Fruit fly (Drosophila melanogaster): ENCODE data around the gene CG6204.

The CG6204 gene

DNA sequence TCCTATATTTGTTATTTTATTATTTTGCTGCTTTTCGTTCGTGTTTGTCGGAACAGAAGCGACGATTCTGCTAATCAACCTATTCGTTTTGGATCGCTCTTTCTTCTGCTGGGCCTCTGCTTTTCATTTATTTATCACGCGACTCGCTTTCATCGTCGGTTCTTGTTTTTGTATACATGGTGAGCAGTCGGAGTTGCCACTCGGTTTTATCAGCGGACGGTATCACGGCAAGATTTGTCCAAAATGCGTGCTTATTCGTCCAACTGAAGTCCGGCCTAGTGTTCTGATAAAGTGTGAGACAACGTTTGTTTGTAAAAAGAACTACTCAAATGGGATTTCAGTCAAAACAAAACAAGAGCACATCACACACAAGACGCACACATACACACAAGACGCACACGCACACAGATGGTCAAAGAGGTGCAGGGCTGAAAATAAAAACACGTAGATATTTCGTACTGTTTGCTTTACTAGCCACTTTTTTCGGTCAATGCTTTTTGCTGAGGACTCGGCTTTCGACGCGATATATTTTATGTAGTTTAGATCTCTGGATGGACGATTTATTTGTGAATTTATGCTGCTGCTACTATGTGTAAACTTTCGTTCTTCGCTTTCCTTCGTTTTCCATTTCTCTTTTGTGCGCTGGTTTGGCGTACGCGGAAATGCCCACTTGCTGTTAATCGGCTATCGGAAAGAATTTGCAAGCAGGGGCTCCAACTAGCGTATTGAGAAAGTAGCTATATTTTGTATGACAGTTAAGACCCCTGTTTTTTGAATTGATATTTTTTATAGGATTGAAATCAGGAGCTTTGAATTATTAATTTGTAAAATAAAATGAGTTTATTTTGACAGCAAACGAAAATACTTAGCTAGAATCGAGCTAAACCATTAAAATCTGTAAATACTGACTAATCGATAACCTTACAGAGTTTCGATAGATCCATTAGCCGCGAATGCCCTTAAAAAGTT lies 28.0 kb downstream of the CG6204 start, which contains the start of gene twin (continued):
- TF ChIP-seq CG8924 (tag; optimal IDR thresholded peaks at IDR 0.05) (peak; percentile 57), CG1024 (GFP tag; IDR thresholded peaks at IDR 0.05) (no peak), CG9437 (GFP tag; optimal IDR thresholded peaks at IDR 0.05) (peak; percentile 46), C15 (GFP tag; IDR thresholded peaks at IDR 0.05) (no peak), CG12155 (GFP tag; optimal IDR thresholded peaks at IDR 0.05) (peak; percentile 51), Ravus (GFP tag; IDR thresholded peaks at IDR 0.05) (no peak), Dip2 (GFP tag; IDR thresholded peaks at IDR 0.05) (no peak), CG2129 (GFP tag; IDR thresholded peaks at IDR 0.05; ENCODE audit: partially characterized antibody) (peak; percentile 52), CG18262 (tag; optimal IDR thresholded peaks at IDR 0.05) (peak; percentile 42), Adf1 (GFP tag; IDR thresholded peaks at IDR 0.05) (peak; percentile 15), Ets97D (GFP tag; optimal IDR thresholded peaks at IDR 0.05) (peak; percentile 79), CG6813 (GFP tag; optimal IDR thresholded peaks at IDR 0.05) (no peak), Asciz (GFP tag; optimal IDR thresholded peaks at IDR 0.05) (no peak), ftz-f1 (GFP tag; optimal IDR thresholded peaks at IDR 0.05) (no peak), shn (GFP tag; optimal IDR thresholded peaks at IDR 0.05) (peak; percentile 50), Dip3 (GFP tag; optimal IDR thresholded peaks at IDR 0.05) (peak; percentile 74), CG12071 (GFP tag; optimal IDR thresholded peaks at IDR 0.05) (no peak), Blimp-1 (GFP tag; optimal IDR thresholded peaks at IDR 0.05) (peak; percentile 58), CG3726 (GFP tag; IDR thresholded peaks at IDR 0.05) (no peak), HLH54F (GFP tag; optimal IDR thresholded peaks at IDR 0.05) (peak; percentile 76), Sox100B (GFP tag; optimal IDR thresholded peaks at IDR 0.05) (no peak), CG11085 (GFP tag; IDR thresholded peaks at IDR 0.05) (no peak), lov (optimal IDR thresholded peaks at IDR 0.05) (no peak), lov (GFP tag; IDR thresholded peaks at IDR 0.05) (no peak), CG8388 (GFP tag; optimal IDR thresholded peaks at IDR 0.05) (no peak), CG2199 (GFP tag; IDR thresholded peaks at IDR 0.05) (no peak), Dll (GFP tag; IDR thresholded peaks at IDR 0.05; ENCODE audit: partially characterized antibody) (peak; percentile 82), jumu (GFP tag; optimal IDR thresholded peaks at IDR 0.05) (peak; percentile 71), CG10366 (GFP tag; IDR thresholded peaks at IDR 0.05) (peak; percentile 37; the same call in 1 of the 2 replicates), CG10267 (tag; optimal IDR thresholded peaks at IDR 0.05) (peak; percentile 50), eve (GFP tag; optimal IDR thresholded peaks at IDR 0.05) (no peak), CG33557 (GFP tag; optimal IDR thresholded peaks at IDR 0.05) (peak; percentile 37), grn (GFP tag; optimal IDR thresholded peaks at IDR 0.05) (no peak), CG10274 (GFP tag; optimal IDR thresholded peaks at IDR 0.05) (no peak), Gsc (GFP tag; IDR thresholded peaks at IDR 0.05) (no peak), Hr51 (GFP tag; optimal IDR thresholded peaks at IDR 0.05) (peak in 1 of 2 experiments; percentile 80), tup (GFP tag; optimal IDR thresholded peaks at IDR 0.05) (no peak), CG6272 (GFP tag; IDR thresholded peaks at IDR 0.05) (no peak), CG30020 (tag; optimal IDR thresholded peaks at IDR 0.05) (peak; percentile 64), TFAM (GFP tag; optimal IDR thresholded peaks at IDR 0.05) (no peak), CG5180 (GFP tag; optimal IDR thresholded peaks at IDR 0.05) (no peak), vnd (GFP tag; IDR thresholded peaks at IDR 0.05; ENCODE audit: partially characterized antibody) (peak; percentile 65), CG12236 (GFP tag; optimal IDR thresholded peaks at IDR 0.05) (peak; percentile 41), ci (GFP tag; IDR thresholded peaks at IDR 0.05) (peak; percentile 47; the same call in 1 of the 3 replicates), cato (GFP tag; optimal IDR thresholded peaks at IDR 0.05; ENCODE audit: borderline replicate concordance) (no peak), br (optimal IDR thresholded peaks at IDR 0.05) (no peak), Rfx (GFP tag; IDR thresholded peaks at IDR 0.05) (peak; percentile 82), lola (GFP tag; optimal IDR thresholded peaks at IDR 0.05) (peak in 1 of 3 experiments; percentile 52)
